Worm (Caenorhabditis elegans): Measurements from ENCODE around the gene pgp-3.

DNA sequence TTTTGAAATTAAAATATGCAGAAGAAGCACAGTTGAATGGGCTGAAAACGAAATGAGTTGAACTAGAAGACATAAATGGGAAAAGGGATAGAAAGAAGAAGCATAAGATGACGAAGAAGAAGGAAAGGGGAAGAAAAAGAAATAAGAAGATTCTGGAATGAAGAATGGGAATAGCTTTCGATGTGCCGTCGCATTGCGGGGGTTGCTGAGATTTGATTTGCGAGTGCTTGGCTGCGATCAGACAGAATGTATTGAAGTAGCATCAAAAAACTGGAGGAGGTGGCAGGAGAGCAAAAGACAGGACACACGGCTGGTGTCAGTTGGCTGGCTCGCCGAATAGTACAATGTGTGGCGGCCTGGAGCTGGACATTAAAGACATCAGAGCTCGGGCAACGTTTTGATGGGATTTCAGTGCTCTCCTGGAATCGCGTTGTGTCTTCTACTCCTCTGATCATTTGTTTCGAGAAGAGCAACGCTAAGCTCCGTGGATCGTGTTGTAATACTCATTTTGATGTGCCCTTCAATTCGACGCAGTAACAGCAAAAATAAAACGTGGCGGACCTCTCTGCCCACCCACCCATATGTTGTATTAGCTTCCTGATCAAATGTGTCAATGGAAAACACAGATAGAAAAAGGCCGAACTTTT is 27.3 kb downstream of the pgp-3 start:
- no peak for TF ChIP-seq dpl-1 (GFP tag; optimal IDR thresholded peaks at IDR 0.05)
- TF ChIP-seq spr-3 (GFP tag; optimal IDR thresholded peaks at IDR 0.05): no peak
- no peak for TF ChIP-seq skn-1 (tag; optimal IDR thresholded peaks at IDR 0.05)
- no peak for TF ChIP-seq unc-39 (tag; optimal IDR thresholded peaks at IDR 0.05)
- TF ChIP-seq duxl-1 (tag; optimal IDR thresholded peaks at IDR 0.05; ENCODE audit: poor library complexity): no peak
- TF ChIP-seq lsy-2 (tag; optimal IDR thresholded peaks at IDR 0.05): no peak
- TF ChIP-seq ZK337.2 (GFP tag; IDR thresholded peaks at IDR 0.05): no peak
- TF ChIP-seq fos-1 (tag; optimal IDR thresholded peaks at IDR 0.05): no peak
- TF ChIP-seq vab-7 (GFP tag; IDR thresholded peaks at IDR 0.05): no peak
- TF ChIP-seq egl-27 (tag; optimal IDR thresholded peaks at IDR 0.05): no peak
- peak; percentile 4 for TF ChIP-seq ces-1 (GFP tag; optimal IDR thresholded peaks at IDR 0.05)
